Fruit fly (Drosophila melanogaster): ENCODE data around the gene CG11655.

Gene CG11655

DNA sequence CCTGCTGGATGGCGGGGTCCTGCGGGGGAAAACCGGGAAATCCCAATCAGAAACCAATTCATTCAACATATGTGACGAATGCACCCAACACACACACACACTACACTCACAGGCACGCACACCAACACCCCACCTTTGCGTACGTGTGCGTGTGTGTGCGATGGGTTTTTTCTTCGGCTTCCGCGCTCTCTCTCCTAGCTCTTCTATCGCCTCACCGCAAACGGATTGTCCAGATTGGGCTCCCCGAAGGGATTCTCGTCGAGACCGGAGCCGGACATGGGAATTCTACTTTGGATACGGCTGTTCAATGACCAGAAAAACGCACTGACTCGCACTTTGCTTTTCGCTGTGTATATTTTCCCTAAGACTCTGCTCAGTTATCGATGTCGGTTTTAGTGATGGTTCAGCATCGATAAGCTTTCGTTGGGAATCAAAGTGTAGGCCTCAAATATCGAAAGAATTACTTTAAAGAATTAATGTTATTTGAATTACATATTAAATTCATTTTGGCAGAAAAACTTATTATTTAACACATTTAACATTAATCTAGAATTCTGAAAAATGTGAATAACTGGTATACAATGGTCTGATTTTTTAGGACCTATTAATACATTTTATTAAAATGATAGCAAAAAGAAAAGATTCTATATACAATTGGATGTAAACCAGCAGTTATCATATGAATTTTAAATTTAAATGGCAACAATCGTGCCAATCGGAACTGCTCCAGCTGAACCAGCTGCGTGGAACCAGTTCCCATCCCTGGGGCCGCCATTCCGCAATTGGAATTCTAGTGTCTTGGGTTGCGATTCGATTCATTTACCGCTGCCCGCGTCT, 3.6 kb upstream of the CG11655 start, which contains the start of the genes Scamp and Ahcy (continued):
- TF ChIP-seq CG31627 (GFP tag; optimal IDR thresholded peaks at IDR 0.05) = no peak
- TF ChIP-seq Smox (GFP tag; optimal IDR thresholded peaks at IDR 0.05) = peak; percentile 28
- no peak for TF ChIP-seq CG8632 (GFP tag; optimal IDR thresholded peaks at IDR 0.05)
- TF ChIP-seq CG34406 (GFP tag; optimal IDR thresholded peaks at IDR 0.05) = no peak
- TF ChIP-seq Hr39 (GFP tag; optimal IDR thresholded peaks at IDR 0.05) = peak; percentile 26
- no peak for TF ChIP-seq CG1621 (tag; optimal IDR thresholded peaks at IDR 0.05)
- TF ChIP-seq CG11294 (GFP tag; IDR thresholded peaks at IDR 0.05) = no peak
- TF ChIP-seq svp (GFP tag) = peak; percentile 41
- TF ChIP-seq CG32006 (GFP tag; optimal IDR thresholded peaks at IDR 0.05) = no peak
- TF ChIP-seq fd85E (GFP tag; optimal IDR thresholded peaks at IDR 0.05) = no peak
- TF ChIP-seq CG7368 (GFP tag; optimal IDR thresholded peaks at IDR 0.05) = no peak
- TF ChIP-seq CG8119 (GFP tag; IDR thresholded peaks at IDR 0.05) = no peak
- TF ChIP-seq achi (GFP tag; optimal IDR thresholded peaks at IDR 0.05) = peak; percentile 4
- peak; percentile 26 for TF ChIP-seq Sox102F (GFP tag; optimal IDR thresholded peaks at IDR 0.05)
- TF ChIP-seq Lpt (GFP tag; optimal IDR thresholded peaks at IDR 0.05) = no peak
- TF ChIP-seq CG6792 (GFP tag; optimal IDR thresholded peaks at IDR 0.05) = no peak

DNA sequence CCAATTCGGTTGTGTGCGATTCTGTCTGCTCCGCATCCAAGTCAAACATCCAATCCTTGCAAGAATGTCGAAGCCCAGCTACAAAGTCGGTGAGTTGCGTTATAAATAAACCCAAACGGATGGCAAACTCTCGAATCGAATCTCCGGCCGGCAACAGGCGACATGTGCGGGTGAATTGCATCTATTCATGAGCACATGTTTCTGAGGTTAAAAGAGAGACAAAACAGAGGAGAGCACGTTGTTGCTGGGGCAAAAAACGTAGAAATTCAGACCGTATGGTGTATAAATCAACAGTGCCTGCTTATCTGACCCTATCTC, 3.0 kb upstream of the CG11655 start:
- peak; percentile 54 for TF ChIP-seq dsx (GFP tag; optimal IDR thresholded peaks at IDR 0.05; ENCODE audit: poor library complexity, severe bottlenecking)
- TF ChIP-seq Blimp-1 (GFP tag; optimal IDR thresholded peaks at IDR 0.05) = no peak

DNA sequence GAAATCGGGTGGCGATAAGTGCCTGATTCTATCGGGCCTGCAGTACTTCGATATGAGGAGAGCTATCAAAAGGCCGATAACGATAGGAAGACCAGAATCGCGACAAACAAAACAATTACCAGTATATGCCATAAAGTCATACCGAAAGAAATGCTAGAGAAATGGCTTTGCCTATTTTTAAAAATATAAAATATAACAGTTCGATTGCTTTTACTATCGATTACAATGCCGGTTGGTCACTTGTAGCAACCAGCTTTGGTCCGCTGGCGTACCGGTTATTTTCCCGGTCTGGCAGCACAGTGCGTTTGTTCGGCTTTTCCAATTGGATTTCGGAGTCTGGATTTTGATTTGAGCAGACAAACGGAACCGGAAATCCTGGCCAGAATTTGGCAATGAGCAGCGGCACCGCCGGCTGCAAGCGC, 9.2 kb downstream of the CG11655 start, which contains the start of the genes shtd, CG6294 and CG6299:
Gene shtd, minus strand, starts transcription at position 6 of the 422 bp plus-strand sequence.
Gene CG6294, plus strand, starts transcription at position 287 of the 422 bp plus-strand sequence.
Gene CG6299, plus strand, starts transcription at position 287 of the 422 bp plus-strand sequence.
- no peak for TF ChIP-seq spab (GFP tag; optimal IDR thresholded peaks at IDR 0.05)
- TF ChIP-seq net (GFP tag; optimal IDR thresholded peaks at IDR 0.05) = no peak
- TF ChIP-seq CG32006 (GFP tag; optimal IDR thresholded peaks at IDR 0.05) = no peak
- no peak for TF ChIP-seq Hr38 (GFP tag; optimal IDR thresholded peaks at IDR 0.05)
- TF ChIP-seq vri (GFP tag; optimal IDR thresholded peaks at IDR 0.05) = no peak
- no peak for TF ChIP-seq CG3919 (GFP tag; optimal IDR thresholded peaks at IDR 0.05)
- TF ChIP-seq Eip78C (GFP tag) = no peak
- TF ChIP-seq cyc (GFP tag; optimal IDR thresholded peaks at IDR 0.05) = no peak
- TF ChIP-seq Hr4 (GFP tag; optimal IDR thresholded peaks at IDR 0.05) = no peak
- no peak for TF ChIP-seq CG8319 (GFP tag; optimal IDR thresholded peaks at IDR 0.05)
- no peak for TF ChIP-seq ss (GFP tag; optimal IDR thresholded peaks at IDR 0.05)
- TF ChIP-seq esn (GFP tag; optimal IDR thresholded peaks at IDR 0.05) = peak; percentile 3
- no peak for TF ChIP-seq CG3032 (tag; optimal IDR thresholded peaks at IDR 0.05)
- no peak for TF ChIP-seq eg (GFP tag; IDR thresholded peaks at IDR 0.05)
- no peak for TF ChIP-seq svp (GFP tag)
- peak; percentile 15 for TF ChIP-seq Sox14 (GFP tag; optimal IDR thresholded peaks at IDR 0.05)
- peak; percentile 2 for TF ChIP-seq topi (GFP tag; optimal IDR thresholded peaks at IDR 0.05)
- no peak for TF ChIP-seq CG10631 (GFP tag; optimal IDR thresholded peaks at IDR 0.05)
- no peak for TF ChIP-seq CG11294 (GFP tag; IDR thresholded peaks at IDR 0.05)

DNA sequence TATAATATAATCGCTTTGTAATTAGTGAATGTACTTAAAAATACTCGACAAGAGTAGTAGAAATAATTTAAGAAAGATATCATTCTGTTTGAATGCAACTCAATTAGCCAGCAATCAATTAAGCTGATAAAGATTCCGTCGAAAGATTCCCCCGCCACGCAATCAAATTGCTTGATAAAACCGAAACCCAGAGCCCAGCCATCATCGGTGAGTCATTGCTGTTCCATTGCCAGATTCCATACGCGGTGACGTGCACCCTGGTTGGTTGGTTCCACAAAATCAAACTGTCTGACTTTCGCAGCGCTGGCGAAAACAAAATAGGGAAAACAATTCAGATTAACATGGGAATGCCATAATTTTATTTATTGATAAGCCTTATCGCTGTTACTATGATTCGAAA, 11.3 kb downstream of the CG11655 start:
- no peak for TF ChIP-seq Hr4 (GFP tag; optimal IDR thresholded peaks at IDR 0.05)
- no peak for TF ChIP-seq CG4318 (GFP tag; optimal IDR thresholded peaks at IDR 0.05)
- TF ChIP-seq Blimp-1 (GFP tag; optimal IDR thresholded peaks at IDR 0.05) = no peak
- TF ChIP-seq CG34406 (GFP tag; optimal IDR thresholded peaks at IDR 0.05) = no peak
- no peak for TF ChIP-seq CG16779 (tag; optimal IDR thresholded peaks at IDR 0.05)

All from whole organism, prepupa.